Worm (Caenorhabditis elegans): ENCODE measurements around the gene F38B6.8.

F38B6.8 gene

ce11 chrX:6682683-6683082 is at the start of gene F38B6.8:
F38B6.8 (minus strand) TSS chrX:6682783.
- TF ChIP-seq ztf-4 (tag; optimal IDR thresholded peaks at IDR 0.05) (no peak), fkh-10 (GFP tag; optimal IDR thresholded peaks at IDR 0.05) (no peak), sea-2 (GFP tag; optimal IDR thresholded peaks at IDR 0.05) (no peak), ceh-16 (tag; optimal IDR thresholded peaks at IDR 0.05) (no peak), ceh-82 (tag; optimal IDR thresholded peaks at IDR 0.05) (no peak), nhr-23 (tag; optimal IDR thresholded peaks at IDR 0.05) (no peak), lin-15B (tag; optimal IDR thresholded peaks at IDR 0.05) (no peak), snpc-4 (tag; optimal IDR thresholded peaks at IDR 0.05) (no peak), unc-62 (GFP tag; optimal IDR thresholded peaks at IDR 0.05) (no peak), ceh-9 (tag; optimal IDR thresholded peaks at IDR 0.05) (no peak), nhr-67 (tag; optimal IDR thresholded peaks at IDR 0.05) (no peak), egl-27 (tag; optimal IDR thresholded peaks at IDR 0.05) (no peak), nhr-11 (tag; optimal IDR thresholded peaks at IDR 0.05) (no peak), fkh-2 (tag; optimal IDR thresholded peaks at IDR 0.05) (no peak), skn-1 (tag; optimal IDR thresholded peaks at IDR 0.05) (no peak), pqm-1 (tag; optimal IDR thresholded peaks at IDR 0.05) (no peak), hmg-11 (tag; optimal IDR thresholded peaks at IDR 0.05) (no peak)

- TF ChIP-seq fkh-10 (GFP tag; optimal IDR thresholded peaks at IDR 0.05) (no peak), egl-5 (tag; optimal IDR thresholded peaks at IDR 0.05) (peak; percentile 40), nhr-11 (tag; optimal IDR thresholded peaks at IDR 0.05) (no peak), unc-39 (tag; optimal IDR thresholded peaks at IDR 0.05) (no peak), unc-62 (GFP tag; optimal IDR thresholded peaks at IDR 0.05) (no peak), nhr-77 (tag; optimal IDR thresholded peaks at IDR 0.05) (no peak), zag-1 (tag; optimal IDR thresholded peaks at IDR 0.05) (no peak), lsy-12 (tag; optimal IDR thresholded peaks at IDR 0.05) (no peak), nhr-12 (tag; optimal IDR thresholded peaks at IDR 0.05) (no peak), nfya-1 (tag; optimal IDR thresholded peaks at IDR 0.05; ENCODE audit: insufficient read depth) (peak; percentile 46), nhr-28 (tag; optimal IDR thresholded peaks at IDR 0.05) (no peak), aly-2 (tag; optimal IDR thresholded peaks at IDR 0.05) (no peak), snpc-4 (tag; optimal IDR thresholded peaks at IDR 0.05) (peak; percentile 49), jun-1 (tag; optimal IDR thresholded peaks at IDR 0.05) (peak; percentile 15), eor-1 (tag; optimal IDR thresholded peaks at IDR 0.05) (no peak), R02D3.7 (tag; optimal IDR thresholded peaks at IDR 0.05) (no peak), lin-15B (tag; optimal IDR thresholded peaks at IDR 0.05) (no peak), fos-1 (tag; optimal IDR thresholded peaks at IDR 0.05) (no peak), hmg-11 (tag; optimal IDR thresholded peaks at IDR 0.05) (peak; percentile 13), nhr-43 (tag; optimal IDR thresholded peaks at IDR 0.05; ENCODE audit: poor library complexity, severe bottlenecking) (no peak), sea-2 (GFP tag; optimal IDR thresholded peaks at IDR 0.05) (no peak), ceh-28 (tag; optimal IDR thresholded peaks at IDR 0.05) (no peak), ceh-16 (tag; optimal IDR thresholded peaks at IDR 0.05) (no peak), lin-39 (tag; optimal IDR thresholded peaks at IDR 0.05) (peak; percentile 16), ceh-82 (tag; optimal IDR thresholded peaks at IDR 0.05) (no peak), pha-4 (tag; optimal IDR thresholded peaks at IDR 0.05) (peak; percentile 92), mml-1 (tag; optimal IDR thresholded peaks at IDR 0.05) (no peak), mdl-1 (tag; optimal IDR thresholded peaks at IDR 0.05) (peak; percentile 28)
Measured at ce11 chrX:6729593-6729992, 47.0 kb upstream of the F38B6.8 start, which contains the start of gene K11G12.6. K11G12.6 (minus strand) TSS chrX:6729657.

- TF ChIP-seq ama-1 (optimal IDR thresholded peaks at IDR 0.05): no peak
- TF ChIP-seq elt-2 (tag; optimal IDR thresholded peaks at IDR 0.05): peak; percentile 64
- TF ChIP-seq ZK546.5 (tag; optimal IDR thresholded peaks at IDR 0.05): no peak
- no peak for TF ChIP-seq nhr-76 (tag; optimal IDR thresholded peaks at IDR 0.05)
- peak; percentile 35 for TF ChIP-seq pha-4 (tag; optimal IDR thresholded peaks at IDR 0.05)
- peak; percentile 52 for TF ChIP-seq mdl-1 (tag; optimal IDR thresholded peaks at IDR 0.05)
- TF ChIP-seq nhr-28 (tag; optimal IDR thresholded peaks at IDR 0.05): no peak
- no peak for TF ChIP-seq nhr-12 (tag; optimal IDR thresholded peaks at IDR 0.05)
- TF ChIP-seq pqm-1 (tag; optimal IDR thresholded peaks at IDR 0.05): peak; percentile 21
Measured at ce11 chrX:6728820-6729396, 46.3 kb upstream of the F38B6.8 start.

Measured in whole organism, L3 larva.